Worm (Caenorhabditis elegans): Measurements from ENCODE around the gene chts-1.

The chts-1 gene

ce11 chrX:7519569-7519968 is at the start of gene chts-1:
TSS of gene chts-1 (minus strand) at chrX:7519669.
- TF ChIP-seq vab-7 (GFP tag; IDR thresholded peaks at IDR 0.05) (no peak), unc-62 (GFP tag; optimal IDR thresholded peaks at IDR 0.05 in 1 of 2) (peak in 1 of 2 experiments; percentile 85), unc-62 (tag; optimal IDR thresholded peaks at IDR 0.05) (no peak)

DNA sequence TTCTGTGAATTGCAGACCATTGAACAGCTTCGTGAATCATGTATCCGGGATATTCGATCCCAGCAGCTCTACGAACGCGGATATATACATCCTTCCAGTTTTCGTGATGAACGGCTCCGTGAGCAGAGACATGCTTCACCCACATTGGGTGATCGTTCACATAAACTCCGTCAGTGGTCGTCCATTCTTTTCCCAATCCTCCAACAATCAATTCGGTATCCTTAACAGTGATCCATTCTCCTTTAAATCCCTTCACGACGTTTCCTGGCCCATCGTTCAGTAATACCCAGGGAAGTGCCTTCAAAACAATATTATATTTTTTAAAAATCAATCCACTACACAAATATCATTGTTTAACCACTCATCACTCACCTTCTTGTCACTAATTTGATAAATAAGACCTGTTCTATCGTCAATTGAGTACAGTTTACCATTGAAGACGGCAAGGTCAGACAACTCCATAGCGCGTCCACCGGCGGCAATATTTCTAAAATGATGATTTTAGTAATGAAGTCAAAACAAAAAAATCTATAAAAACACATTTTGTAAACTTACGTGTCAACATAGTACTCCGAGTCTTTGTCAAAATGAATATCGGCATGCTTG is 49.3 kb upstream of the chts-1 start:
- peak; percentile 8 for TF ChIP-seq hlh-11 (tag; optimal IDR thresholded peaks at IDR 0.05)
- TF ChIP-seq nhr-237 (tag; optimal IDR thresholded peaks at IDR 0.05), result no peak
- TF ChIP-seq hlh-30 (tag; optimal IDR thresholded peaks at IDR 0.05; ENCODE audit: insufficient read depth), result no peak
- peak in 1 of 2 experiments; percentile 77 for TF ChIP-seq unc-62 (GFP tag; optimal IDR thresholded peaks at IDR 0.05 in 1 of 2)
- TF ChIP-seq unc-62 (tag; optimal IDR thresholded peaks at IDR 0.05), result no peak
- no peak for TF ChIP-seq ceh-32 (tag; optimal IDR thresholded peaks at IDR 0.05; ENCODE audit: poor library complexity)
- peak; percentile 45 for TF ChIP-seq nhr-28 (tag; optimal IDR thresholded peaks at IDR 0.05)
- TF ChIP-seq spr-1 (tag; optimal IDR thresholded peaks at IDR 0.05), result no peak
- no peak for TF ChIP-seq snpc-1.2 (GFP tag; IDR thresholded peaks at IDR 0.05)
- no peak for TF ChIP-seq nhr-11 (tag; optimal IDR thresholded peaks at IDR 0.05)
- TF ChIP-seq lin-38 (GFP tag; IDR thresholded peaks at IDR 0.05), result 0 out of 2 replicates have a peak, but pooled peaks have one; percentile 10

DNA sequence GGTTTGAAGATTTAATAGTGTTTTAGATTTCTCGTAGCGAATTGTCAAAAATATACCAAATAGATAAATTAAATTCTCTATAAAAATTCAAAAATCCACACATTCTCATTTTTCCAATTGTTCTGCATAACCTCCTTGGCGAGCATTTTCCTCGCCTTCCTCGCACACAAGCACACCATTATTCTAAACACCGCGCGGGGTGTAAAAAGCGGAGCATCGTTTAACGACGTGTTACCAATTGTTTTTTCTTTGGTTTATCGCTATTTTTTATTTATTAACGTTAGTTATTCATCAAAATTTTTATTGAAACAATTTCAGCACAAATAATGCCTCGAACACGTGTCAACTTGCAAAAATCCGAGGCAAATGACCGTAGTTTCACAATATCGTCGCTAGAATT is 45.5 kb upstream of the chts-1 start, which contains the start of gene vps-52:
TSS of gene vps-52 (plus strand) at position 319 of the 400 bp plus-strand sequence.
- TF ChIP-seq dve-1 (tag; optimal IDR thresholded peaks at IDR 0.05; ENCODE audit: insufficient read depth) (peak; percentile 7), ZK546.5 (tag; optimal IDR thresholded peaks at IDR 0.05) (no peak), mes-2 (tag; optimal IDR thresholded peaks at IDR 0.05; ENCODE audit: poor library complexity, severe bottlenecking) (peak; percentile 33), T20F7.1 (GFP tag; optimal IDR thresholded peaks at IDR 0.05) (peak; percentile 92), lsy-2 (tag; optimal IDR thresholded peaks at IDR 0.05) (peak in 1 of 2 experiments; percentile 4)

DNA sequence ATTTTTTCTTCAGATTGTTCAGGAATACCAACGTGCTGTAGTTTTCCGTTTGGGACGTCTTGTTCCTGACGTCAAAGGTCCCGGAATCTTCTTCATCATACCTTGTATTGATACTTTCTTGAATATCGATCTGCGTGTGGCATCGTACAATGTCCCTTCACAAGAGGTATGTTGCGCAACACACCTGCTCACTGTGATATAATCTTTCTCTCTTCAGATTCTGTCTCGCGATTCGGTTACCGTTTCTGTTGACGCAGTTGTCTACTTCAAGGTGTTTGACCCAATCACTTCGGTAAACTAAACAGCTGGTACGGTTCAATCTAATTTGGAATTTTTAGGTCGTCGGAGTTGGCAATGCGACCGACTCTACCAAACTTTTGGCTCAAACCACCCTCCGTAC is 44.0 kb upstream of the chts-1 start:
- no peak for TF ChIP-seq pha-4 (GFP tag; IDR thresholded peaks at IDR 0.05)
- TF ChIP-seq pha-4 (tag; optimal IDR thresholded peaks at IDR 0.05), result no peak
- TF ChIP-seq hmg-1.1 (GFP tag; IDR thresholded peaks at IDR 0.05), result no peak
- TF ChIP-seq duxl-1 (tag; optimal IDR thresholded peaks at IDR 0.05; ENCODE audit: poor library complexity), result no peak
- no peak for TF ChIP-seq ztf-11 (tag; optimal IDR thresholded peaks at IDR 0.05)
- no peak for TF ChIP-seq mxl-3 (GFP tag; optimal IDR thresholded peaks at IDR 0.05)
- TF ChIP-seq nhr-28 (tag; optimal IDR thresholded peaks at IDR 0.05), result no peak
- TF ChIP-seq snpc-4 (tag; optimal IDR thresholded peaks at IDR 0.05), result no peak
- TF ChIP-seq snpc-1.2 (GFP tag; IDR thresholded peaks at IDR 0.05), result no peak
- no peak for TF ChIP-seq ceh-32 (tag; optimal IDR thresholded peaks at IDR 0.05; ENCODE audit: poor library complexity)
- TF ChIP-seq vab-7 (GFP tag; IDR thresholded peaks at IDR 0.05), result no peak
- TF ChIP-seq spr-1 (tag; optimal IDR thresholded peaks at IDR 0.05), result no peak
- no peak for TF ChIP-seq lin-38 (GFP tag; IDR thresholded peaks at IDR 0.05)
- no peak for TF ChIP-seq daf-12 (tag; optimal IDR thresholded peaks at IDR 0.05)
- TF ChIP-seq nhr-6 (tag; optimal IDR thresholded peaks at IDR 0.05), result no peak
- TF ChIP-seq daf-8 (GFP tag; IDR thresholded peaks at IDR 0.05), result no peak
- no peak for TF ChIP-seq fkh-10 (GFP tag; optimal IDR thresholded peaks at IDR 0.05)
- no peak for TF ChIP-seq jun-1 (tag; optimal IDR thresholded peaks at IDR 0.05)
- no peak for TF ChIP-seq sdz-12 (GFP tag; optimal IDR thresholded peaks at IDR 0.05)

- TF ChIP-seq cey-2 (tag; optimal IDR thresholded peaks at IDR 0.05; ENCODE audit: borderline replicate concordance, insufficient read depth), result no peak
- TF ChIP-seq lim-7 (GFP tag; IDR thresholded peaks at IDR 0.05), result no peak
- no peak for TF ChIP-seq nhr-48 (tag; optimal IDR thresholded peaks at IDR 0.05)
- TF ChIP-seq zip-2 (tag; optimal IDR thresholded peaks at IDR 0.05), result no peak
- no peak for TF ChIP-seq lin-29 (GFP tag; IDR thresholded peaks at IDR 0.05)
- no peak for TF ChIP-seq tra-1 (GFP tag; IDR thresholded peaks at IDR 0.05)
- TF ChIP-seq F37D6.2 (tag; optimal IDR thresholded peaks at IDR 0.05), result no peak
- no peak for TF ChIP-seq ceh-28 (tag; optimal IDR thresholded peaks at IDR 0.05)
- no peak for TF ChIP-seq vab-7 (GFP tag; IDR thresholded peaks at IDR 0.05)
- no peak for TF ChIP-seq lin-1 (GFP tag; IDR thresholded peaks at IDR 0.05)
- no peak for TF ChIP-seq Y48G9A.11 (GFP tag; IDR thresholded peaks at IDR 0.05)
- no peak for TF ChIP-seq lin-13 (GFP tag; optimal IDR thresholded peaks at IDR 0.05)
- no peak for TF ChIP-seq jun-1 (tag; optimal IDR thresholded peaks at IDR 0.05)
- TF ChIP-seq F26F4.8 (GFP tag; conservative IDR thresholded peaks at IDR 0.05), result no peak
- TF ChIP-seq ceh-20 (GFP tag; IDR thresholded peaks at IDR 0.05), result no peak
Observed at ce11 chrX:7562625-7563024, 43.2 kb upstream of the chts-1 start, which contains the start of gene sto-1. TSS of gene sto-1 (plus strand) at chrX:7562824.

All from whole organism, L4 larva.